Worm (Caenorhabditis elegans) whole organism, L1 larva: ENCODE results near the gene F31D5.7.
A peak's percentile ranks its signal among the peaks of the same experiment; 100 is the strongest.

Source experiments
- F16B12.6 ChIP-seq: fragments of 150-350 bp; optimal IDR thresholded peaks from 2 replicates; lab custom pipeline; 2014; ENCODE audit warnings: missing biosample characterization, missing genetic modification characterization
- ama-1 ChIP-seq: fragments of 150-350 bp; optimal IDR thresholded peaks from 2 replicates; lab custom pipeline; 2014
- blmp-1 ChIP-seq: fragments of 150-350 bp; optimal IDR thresholded peaks from 2 replicates; lab custom pipeline; 2014; ENCODE audit warnings: missing biosample characterization, missing genetic modification characterization
- ceh-8 ChIP-seq: fragments of 200-800 bp; sonication (Bioruptor generic); optimal IDR thresholded peaks from 2 replicates; lab custom pipeline; 2018; ENCODE audit warnings: mild to moderate bottlenecking, missing genetic modification characterization, moderate library complexity, missing compliant biosample characterization
- ceh-82 ChIP-seq, 3 experiments: fragments of 150-350 bp in 1 of 3; sonication (generic microtip) in 2 of 3; optimal IDR thresholded peaks; 2 replicates each; lab custom pipeline; 2014 to 2017; ENCODE audit warnings: missing biosample characterization in 3 of 3, missing genetic modification characterization in 3 of 3
- dpl-1 ChIP-seq, 3 experiments: fragments of 150-350 bp in 2 of 3; sonication (generic microtip) in 1 of 3; optimal IDR thresholded peaks; 2 replicates each; lab custom pipeline; 2014 to 2017; ENCODE audit warnings: missing biosample characterization in 3 of 3, missing genetic modification characterization in 3 of 3, missing genetic modification reagents in 3 of 3
- efl-1 ChIP-seq, 4 experiments: fragments of 150-350 bp; optimal IDR thresholded peaks in 3 of 4; peaks in 1 of 4; 1 replicate in 1 of 4; 2 replicates in 3 of 4; lab custom pipeline; 2014; ENCODE audit warnings: missing biosample characterization in 2 of 4, missing genetic modification characterization in 2 of 4, missing genetic modification reagents in 2 of 4
- egl-13 ChIP-seq: sonication (generic microtip); optimal IDR thresholded peaks from 2 replicates; lab custom pipeline; 2016; ENCODE audit warnings: missing genotype, missing genetic modification reagents, missing genetic modification characterization, missing compliant biosample characterization
- elt-2 ChIP-seq: sonication (generic microtip); optimal IDR thresholded peaks from 2 replicates; lab custom pipeline; 2016; ENCODE audit warnings: missing genetic modification characterization, mild to moderate bottlenecking, inconsistent platforms, missing compliant biosample characterization, missing genetic modification reagents
- irx-1 ChIP-seq: sonication (generic microtip); optimal IDR thresholded peaks from 2 replicates; lab custom pipeline; 2016; ENCODE audit warnings: missing genetic modification characterization, missing compliant biosample characterization
- isw-1 ChIP-seq: fragments of 200-800 bp; sonication (Bioruptor generic); IDR thresholded peaks from 2 replicates; pipeline ENCODE4 v1.3.6; 2022; ENCODE audit warnings: missing genetic modification characterization, missing compliant biosample characterization
- jun-1 ChIP-seq: fragments of 150-350 bp; optimal IDR thresholded peaks from 2 replicates; lab custom pipeline; 2014; ENCODE audit warnings: missing biosample characterization, missing genetic modification reagents, missing genetic modification characterization
- lin-35 ChIP-seq, 2 experiments: fragments of 150-350 bp; optimal IDR thresholded peaks; 2 replicates each; lab custom pipeline; 2014; ENCODE audit warnings: missing biosample characterization in 2 of 2, missing genetic modification characterization in 2 of 2, missing genetic modification reagents in 2 of 2
- lin-39 ChIP-seq: fragments of 150-350 bp; optimal IDR thresholded peaks from 2 replicates; lab custom pipeline; 2014; ENCODE audit warnings: missing biosample characterization, missing genetic modification reagents, missing genetic modification characterization
- lir-3 ChIP-seq: sonication (generic microtip); optimal IDR thresholded peaks from 2 replicates; lab custom pipeline; 2016; ENCODE audit warnings: mild to moderate bottlenecking, missing genetic modification characterization, moderate library complexity, missing compliant biosample characterization; ENCODE audit not compliant: poor library complexity
- lsy-2 ChIP-seq, 2 experiments: fragments of 150-350 bp; optimal IDR thresholded peaks; 2 replicates each; lab custom pipeline; 2014; ENCODE audit warnings: missing biosample characterization in 2 of 2, missing genetic modification characterization in 2 of 2
- mab-9 ChIP-seq: fragments of 200-800 bp; sonication (Bioruptor generic); IDR thresholded peaks from 2 replicates; pipeline ENCODE4 v1.3.6; 2022; ENCODE audit warnings: missing genetic modification reagents, missing genetic modification characterization, missing compliant biosample characterization
- mef-2 ChIP-seq: fragments of 150-350 bp; optimal IDR thresholded peaks from 2 replicates; lab custom pipeline; 2014; ENCODE audit warnings: missing biosample characterization, missing genetic modification characterization
- mep-1 ChIP-seq: fragments of 150-350 bp; optimal IDR thresholded peaks from 2 replicates; lab custom pipeline; 2014; ENCODE audit warnings: missing biosample characterization, missing genetic modification characterization
- nhr-11 ChIP-seq: fragments of 150-350 bp; optimal IDR thresholded peaks from 2 replicates; lab custom pipeline; 2014; ENCODE audit warnings: missing biosample characterization, missing genetic modification characterization
- nhr-19 ChIP-seq: fragments of 200-800 bp; sonication (Bioruptor generic); conservative IDR thresholded peaks from 2 replicates; pipeline ENCODE4 v1.3.6; 2022; ENCODE audit warnings: missing genetic modification characterization, missing compliant biosample characterization
- nhr-20 ChIP-seq: sonication (generic microtip); optimal IDR thresholded peaks from 2 replicates; lab custom pipeline; 2016; ENCODE audit warnings: mild to moderate bottlenecking, missing genetic modification characterization, missing compliant biosample characterization
- nhr-237 ChIP-seq: fragments of 150-350 bp; optimal IDR thresholded peaks from 2 replicates; lab custom pipeline; 2014; ENCODE audit warnings: missing biosample characterization, missing genetic modification characterization
- nhr-47 ChIP-seq: sonication (generic microtip); optimal IDR thresholded peaks from 2 replicates; lab custom pipeline; 2016; ENCODE audit warnings: mild to moderate bottlenecking, missing genetic modification characterization, moderate library complexity, missing compliant biosample characterization
- nhr-76 ChIP-seq: sonication (generic microtip); optimal IDR thresholded peaks from 2 replicates; lab custom pipeline; 2017; ENCODE audit warnings: missing biosample characterization, missing genetic modification characterization
- nhr-85 ChIP-seq: sonication (generic microtip); peaks from one replicate; lab custom pipeline; 2016; ENCODE audit warnings: missing genetic modification characterization, inconsistent platforms, missing compliant biosample characterization
- pag-3 ChIP-seq: sonication (generic microtip); optimal IDR thresholded peaks from 2 replicates; lab custom pipeline; 2017; ENCODE audit warnings: missing genetic modification characterization, mild to moderate bottlenecking, missing compliant biosample characterization, antibody characterized with exemption, borderline replicate concordance; ENCODE audit not compliant: insufficient read depth
- pax-3 ChIP-seq: fragments of 200-800 bp; sonication (Bioruptor generic); optimal IDR thresholded peaks from 2 replicates; lab custom pipeline; 2018; ENCODE audit warnings: mild to moderate bottlenecking, missing genetic modification characterization, moderate library complexity, missing compliant biosample characterization
- skn-1 ChIP-seq: fragments of 150-350 bp; optimal IDR thresholded peaks from 2 replicates; lab custom pipeline; 2014; ENCODE audit warnings: missing biosample characterization, missing genetic modification characterization
- snpc-4 ChIP-seq: fragments of 150-350 bp; optimal IDR thresholded peaks from 2 replicates; lab custom pipeline; 2014; ENCODE audit warnings: missing biosample characterization, missing genetic modification characterization
- snu-23 ChIP-seq: sonication (generic microtip); optimal IDR thresholded peaks from 2 replicates; lab custom pipeline; 2016; ENCODE audit warnings: missing genetic modification characterization, missing compliant biosample characterization
- swsn-7 ChIP-seq: sonication (generic microtip); optimal IDR thresholded peaks from 2 replicates; lab custom pipeline; 2016; ENCODE audit warnings: missing genetic modification characterization, missing compliant biosample characterization
- tbx-2 ChIP-seq: sonication (generic microtip); optimal IDR thresholded peaks from 2 replicates; lab custom pipeline; 2016; ENCODE audit warnings: missing genetic modification characterization, missing compliant biosample characterization
- unc-130 ChIP-seq: fragments of 150-350 bp; optimal IDR thresholded peaks from 2 replicates; lab custom pipeline; 2017; ENCODE audit warnings: missing biosample characterization, missing genetic modification characterization, inconsistent platforms
- unc-98 ChIP-seq: fragments of 200-800 bp; sonication (Bioruptor generic); IDR thresholded peaks from 2 replicates; pipeline ENCODE4 v1.3.6; 2022; ENCODE audit warnings: missing genetic modification characterization, missing compliant biosample characterization
- vab-15 ChIP-seq: sonication (generic microtip); optimal IDR thresholded peaks from 2 replicates; lab custom pipeline; 2017; ENCODE audit warnings: missing genotype, mild to moderate bottlenecking, missing genetic modification characterization, missing compliant biosample characterization
- xbp-1 ChIP-seq: sonication (generic microtip); optimal IDR thresholded peaks from 2 replicates; lab custom pipeline; 2016; ENCODE audit warnings: missing genetic modification characterization, missing compliant biosample characterization
- ztf-11 ChIP-seq, 2 experiments: sonication (generic microtip); optimal IDR thresholded peaks; 2 replicates each; lab custom pipeline; 2016 to 2017; ENCODE audit warnings: missing genetic modification characterization in 2 of 2, missing biosample characterization in 1 of 2, missing compliant biosample characterization in 1 of 2

Gene F31D5.7

DNA sequence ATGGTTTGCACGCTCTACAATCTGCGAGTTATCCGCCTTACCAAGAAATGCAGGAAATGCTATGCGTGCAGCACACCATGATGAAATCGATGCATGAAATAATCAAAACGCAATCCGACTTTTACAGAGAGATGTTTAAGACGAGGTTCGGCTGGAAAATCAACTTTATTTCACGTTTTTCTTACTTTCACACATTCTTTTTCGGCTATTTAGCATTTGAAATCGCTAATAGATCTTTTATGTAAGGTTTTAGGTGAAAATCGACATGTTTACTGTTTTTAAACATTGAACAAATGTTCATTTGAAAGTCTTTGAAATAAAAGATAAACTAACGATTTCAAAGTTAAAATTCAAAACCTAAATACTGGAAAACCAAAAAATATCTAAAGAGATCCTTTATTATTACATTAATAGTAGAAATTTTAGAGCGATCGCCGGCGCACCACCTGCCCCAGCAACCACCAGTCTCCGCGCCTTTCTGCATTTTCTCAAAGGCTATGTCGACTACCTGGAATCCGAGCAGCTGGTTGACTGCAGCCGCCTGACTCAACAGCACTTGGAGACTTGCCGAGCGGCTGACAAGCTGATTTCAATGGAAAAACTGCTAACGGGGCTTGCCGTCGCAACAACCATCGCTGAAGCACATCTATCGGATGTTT is 17.0 kb downstream of the F31D5.7 start:
- no peak for TF ChIP-seq xbp-1 (tag; lab: Kevin White, UChicago)
- no peak for TF ChIP-seq efl-1 (optimal IDR thresholded peaks at IDR 0.05; lab: Kevin White, UChicago)
- peak in 1 of 2 experiments; percentile 72 for TF ChIP-seq efl-1 (GFP tag; optimal IDR thresholded peaks at IDR 0.05 in 1 of 2; lab: Kevin White, UChicago)
- no peak for TF ChIP-seq pag-3 (tag; lab: Kevin White, UChicago)
- no peak for TF ChIP-seq mab-9 (GFP tag; lab: Robert Waterston, UW)
- TF ChIP-seq nhr-237 (tag; lab: Kevin White, UChicago): no peak

DNA sequence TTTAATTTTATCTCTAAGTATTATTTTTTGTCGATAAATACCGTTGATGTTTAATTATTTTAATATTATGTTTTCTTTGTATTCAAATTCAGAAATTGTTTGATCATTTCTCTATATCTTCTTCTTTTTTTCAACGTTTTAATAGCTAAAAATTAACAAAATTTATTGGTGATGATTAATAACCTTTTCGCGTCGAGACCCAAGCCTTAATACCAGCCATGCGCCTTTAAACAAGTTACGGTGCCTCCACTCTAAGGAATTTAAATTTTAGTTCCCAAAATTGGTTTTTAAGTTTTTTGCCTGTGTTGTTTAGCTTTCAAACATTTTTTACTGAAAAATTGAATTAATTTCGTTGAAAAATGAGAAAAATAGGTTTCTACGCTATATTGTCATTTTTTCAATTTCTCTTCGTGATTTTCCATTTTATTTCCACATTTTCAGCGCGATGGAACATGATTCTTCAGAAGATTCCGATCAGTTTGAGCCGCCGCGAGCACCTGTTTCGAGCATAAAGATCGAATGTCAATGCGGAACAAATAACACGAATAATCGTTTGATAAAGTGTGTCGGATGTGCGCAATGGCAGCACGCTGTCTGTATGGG is 18.0 kb downstream of the F31D5.7 start, which contains the start of gene C16A11.3:
C16A11.3 (plus strand) TSS at position 440 of the 603 bp plus-strand sequence.
- TF ChIP-seq vab-15: no peak
- no peak for TF ChIP-seq unc-98 (GFP tag; lab: Robert Waterston, UW)
- no peak for TF ChIP-seq ama-1 (lab: Kevin White, UChicago)
- no peak for TF ChIP-seq mef-2 (tag; lab: Kevin White, UChicago)
- TF ChIP-seq nhr-76 (tag; lab: Kevin White, UChicago): no peak
- no peak for TF ChIP-seq lir-3 (tag; lab: Kevin White, UChicago)
- no peak for TF ChIP-seq ceh-8 (GFP tag; lab: Kevin White, UChicago)
- no peak for TF ChIP-seq lin-35 (GFP tag; optimal IDR thresholded peaks at IDR 0.05; lab: Kevin White, UChicago)
- TF ChIP-seq isw-1 (GFP tag; lab: Robert Waterston, UW): no peak
- TF ChIP-seq dpl-1 (GFP tag; optimal IDR thresholded peaks at IDR 0.05; lab: Kevin White, UChicago): no peak
- TF ChIP-seq nhr-11 (tag; lab: Kevin White, UChicago): no peak
- TF ChIP-seq efl-1 (optimal IDR thresholded peaks at IDR 0.05; lab: Kevin White, UChicago): no peak
- TF ChIP-seq efl-1 (GFP tag; optimal IDR thresholded peaks at IDR 0.05 in 1 of 2; lab: Kevin White, UChicago): no peak
- no peak for TF ChIP-seq tbx-2 (tag; lab: Kevin White, UChicago)
- TF ChIP-seq mab-9 (GFP tag; lab: Robert Waterston, UW): no peak

DNA sequence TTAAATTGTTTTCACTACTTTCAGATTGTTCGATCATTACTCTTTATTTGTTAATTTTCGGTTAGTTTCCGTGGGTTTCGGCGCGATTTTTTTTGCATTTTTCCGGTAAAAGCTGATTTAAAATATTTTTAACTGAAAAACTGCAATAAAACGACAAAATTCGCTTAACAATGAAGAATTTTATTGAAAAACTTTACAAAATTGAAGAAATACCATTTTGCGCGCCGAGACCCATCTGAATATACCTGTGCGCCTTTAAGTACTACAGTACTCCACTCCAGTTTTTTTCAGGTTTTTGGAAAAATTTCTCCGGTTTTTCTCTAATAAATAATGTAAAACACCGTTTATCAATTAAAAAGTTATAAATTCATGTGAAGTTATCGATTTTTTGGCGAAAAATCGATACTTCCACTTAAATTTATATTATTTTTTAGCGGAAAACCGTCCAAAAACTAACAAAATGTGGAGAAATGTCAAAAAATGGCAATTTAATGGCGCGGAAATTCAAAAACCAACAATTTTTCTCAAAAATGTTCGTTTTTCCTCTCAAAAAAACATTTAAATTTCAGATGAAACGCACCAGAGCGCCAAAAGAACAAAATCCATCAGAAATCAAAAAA is 19.7 kb downstream of the F31D5.7 start, which contains the start of gene C16A11.10:
C16A11.10 (plus strand) TSS at position 570 of the 620 bp plus-strand sequence.
- no peak for TF ChIP-seq mab-9 (GFP tag; lab: Robert Waterston, UW)
- no peak for TF ChIP-seq snpc-4 (tag; lab: Kevin White, UChicago)
- no peak for TF ChIP-seq blmp-1 (tag; lab: Kevin White, UChicago)
- TF ChIP-seq mef-2 (tag; lab: Kevin White, UChicago): no peak
- TF ChIP-seq mep-1: no peak
- no peak for TF ChIP-seq jun-1 (tag; lab: Kevin White, UChicago)
- no peak for TF ChIP-seq nhr-85 (tag; lab: Kevin White, UChicago)
- TF ChIP-seq nhr-47 (tag; lab: Kevin White, UChicago): no peak
- no peak for TF ChIP-seq ceh-82 (tag; optimal IDR thresholded peaks at IDR 0.05; lab: Kevin White, UChicago)

DNA sequence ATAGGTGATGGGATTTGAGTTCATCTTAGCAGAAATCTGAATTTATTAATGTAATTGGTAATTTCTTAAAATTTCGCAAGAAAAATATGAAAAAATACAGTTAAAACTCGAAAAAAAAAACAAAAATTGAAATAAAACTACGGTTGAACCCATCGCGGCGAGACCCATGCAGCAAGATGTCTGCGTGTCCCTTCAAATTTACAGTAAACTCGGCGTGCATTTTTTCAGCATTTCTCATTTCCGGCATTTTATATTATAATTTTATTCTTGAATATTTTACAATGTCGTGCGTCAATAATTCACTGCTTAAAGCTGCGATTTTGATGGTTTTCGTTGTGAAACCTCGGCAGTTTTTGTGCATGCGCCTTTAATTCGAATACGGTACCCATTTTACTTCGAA is 24.7 kb downstream of the F31D5.7 start, which contains the start of gene fbxc-43:
fbxc-43 (minus strand) TSS at position 38 of the 400 bp plus-strand sequence.
- TF ChIP-seq pax-3 (tag; lab: Kevin White, UChicago) (no peak), nhr-19 (GFP tag; lab: Robert Waterston, UW) (no peak), ama-1 (lab: Kevin White, UChicago) (no peak)

DNA sequence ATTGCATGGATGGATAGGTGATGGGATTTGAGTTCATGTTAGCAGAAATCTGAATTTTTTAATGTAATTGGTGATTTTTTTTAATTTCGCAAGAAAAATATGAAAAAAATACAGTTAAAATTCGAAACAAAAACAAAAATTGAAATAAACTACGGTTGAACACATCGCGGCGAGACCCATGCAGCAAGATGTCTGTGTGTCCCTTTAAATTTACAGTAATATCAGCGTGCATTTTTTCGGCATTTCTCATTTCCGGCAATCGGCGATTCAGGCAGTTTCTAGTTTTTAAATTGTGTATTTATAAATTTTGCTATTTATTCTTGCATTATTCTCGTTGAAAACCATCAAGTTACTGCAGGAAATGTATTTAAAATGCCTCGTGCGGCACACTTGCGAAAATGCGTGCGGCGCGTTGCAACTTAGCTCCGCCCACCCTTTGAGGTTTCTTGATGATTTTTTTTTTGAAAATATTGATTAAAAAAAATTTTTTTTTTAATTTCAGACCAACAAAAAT is 26.5 kb downstream of the F31D5.7 start, which contains the start of the genes fbxc-44 and C16A11.2:
fbxc-44 (minus strand) TSS at position 51 of the 514 bp plus-strand sequence.
C16A11.2 (plus strand) TSS at position 503 of the 514 bp plus-strand sequence.
- TF ChIP-seq swsn-7 (tag; lab: Kevin White, UChicago) (peak; percentile 51), irx-1 (tag; lab: Kevin White, UChicago) (no peak), snpc-4 (tag; lab: Kevin White, UChicago) (peak; percentile 41), unc-130 (tag; lab: Kevin White, UChicago) (peak; percentile 55), efl-1 (optimal IDR thresholded peaks at IDR 0.05; lab: Kevin White, UChicago) (peak; percentile 31 to 59), efl-1 (GFP tag; optimal IDR thresholded peaks at IDR 0.05 in 1 of 2; lab: Kevin White, UChicago) (peak; percentile 20 to 94), nhr-20 (tag; lab: Kevin White, UChicago) (peak; percentile 34), lsy-2 (tag; optimal IDR thresholded peaks at IDR 0.05; lab: Kevin White, UChicago) (peak; percentile 51 to 54), dpl-1 (GFP tag; optimal IDR thresholded peaks at IDR 0.05; lab: Kevin White, UChicago) (peak; percentile 9 to 25 (median 18)), snu-23 (GFP tag; lab: Kevin White, UChicago) (peak; percentile 56), ztf-11 (tag; optimal IDR thresholded peaks at IDR 0.05; lab: Kevin White, UChicago) (peak in 1 of 2 experiments; percentile 24), xbp-1 (tag; lab: Kevin White, UChicago) (peak; percentile 43), lin-39 (tag; lab: Kevin White, UChicago) (no peak), skn-1 (tag; lab: Kevin White, UChicago) (peak; percentile 31), F16B12.6 (tag; lab: Kevin White, UChicago) (peak; percentile 32), elt-2 (tag; lab: Kevin White, UChicago) (peak; percentile 69), egl-13 (tag; lab: Kevin White, UChicago) (peak; percentile 30), mep-1 (peak; percentile 18), pax-3 (tag; lab: Kevin White, UChicago) (no peak), isw-1 (GFP tag; lab: Robert Waterston, UW) (no peak), ceh-82 (tag; optimal IDR thresholded peaks at IDR 0.05; lab: Kevin White, UChicago) (peak in 2 of 3 experiments; percentile 11 to 13)
